Worm (Caenorhabditis elegans) whole organism, L4/young adult: ENCODE results near the gene F21C10.1.

Source experiments
- dao-5 ChIP-seq: sonication (generic microtip); optimal IDR thresholded peaks from 2 replicates; lab custom pipeline; 2016; ENCODE audit warnings: missing genotype, missing genetic modification characterization, moderate library complexity, missing compliant biosample characterization
- him-1 ChIP-seq: sonication (generic microtip); optimal IDR thresholded peaks from 2 replicates; lab custom pipeline; 2016; ENCODE audit warnings: missing genotype, missing genetic modification reagents, missing genetic modification characterization, missing compliant biosample characterization

DNA sequence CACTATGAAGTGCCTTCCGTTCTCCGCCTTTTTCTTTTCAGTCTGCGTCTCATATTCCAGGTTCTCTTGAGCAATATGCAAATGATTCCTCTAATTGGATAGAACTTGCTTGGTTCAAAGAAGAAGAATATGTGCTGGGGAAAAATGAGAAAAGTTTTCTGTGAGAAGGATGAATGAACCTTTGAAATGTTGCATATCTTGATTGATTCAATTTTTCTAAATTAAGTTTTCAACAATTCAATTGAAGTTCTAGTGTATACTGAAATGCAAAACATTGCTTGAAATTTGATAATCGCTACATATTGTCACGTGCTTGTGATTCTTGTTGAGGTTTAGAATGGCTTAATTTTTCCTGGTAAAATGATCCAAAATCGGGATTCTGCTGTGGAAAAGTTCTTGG, 25.5 kb downstream of the F21C10.1 start:
- no peak for TF ChIP-seq dao-5
- no peak for TF ChIP-seq him-1 (tag; lab: Kevin White, UChicago)
